Fruit fly (Drosophila melanogaster): ENCODE measurements around the gene mei-41.
A peak's percentile ranks its signal among the peaks of the same experiment; 100 is the strongest.

The mei-41 gene

DNA sequence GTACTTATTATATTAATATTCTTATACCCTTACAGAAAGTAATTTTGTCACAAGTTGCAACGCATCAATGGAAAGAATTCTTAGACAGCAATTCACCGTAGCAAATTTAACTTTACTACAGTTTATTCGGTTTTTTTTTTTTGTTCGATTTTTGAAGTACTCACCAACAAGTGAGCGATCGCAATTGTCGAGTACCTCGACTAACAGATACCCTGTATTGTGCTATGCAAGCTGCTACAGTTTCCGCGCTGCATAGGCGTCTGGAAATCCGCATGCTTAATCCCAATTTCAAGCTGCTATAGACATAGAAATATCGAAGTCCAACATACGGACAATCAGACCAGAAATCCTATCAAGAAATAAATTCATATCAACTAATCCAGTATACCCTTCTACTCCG is 22.9 kb upstream of the mei-41 start:
- TF ChIP-seq Ets21C (GFP tag; optimal IDR thresholded peaks at IDR 0.05) (no peak), CG11762 (GFP tag; optimal IDR thresholded peaks at IDR 0.05; ENCODE audit: insufficient read depth) (no peak), CG4318 (GFP tag; optimal IDR thresholded peaks at IDR 0.05) (no peak), CG11294 (GFP tag; IDR thresholded peaks at IDR 0.05) (no peak), salr (GFP tag; optimal IDR thresholded peaks at IDR 0.05) (no peak)

DNA sequence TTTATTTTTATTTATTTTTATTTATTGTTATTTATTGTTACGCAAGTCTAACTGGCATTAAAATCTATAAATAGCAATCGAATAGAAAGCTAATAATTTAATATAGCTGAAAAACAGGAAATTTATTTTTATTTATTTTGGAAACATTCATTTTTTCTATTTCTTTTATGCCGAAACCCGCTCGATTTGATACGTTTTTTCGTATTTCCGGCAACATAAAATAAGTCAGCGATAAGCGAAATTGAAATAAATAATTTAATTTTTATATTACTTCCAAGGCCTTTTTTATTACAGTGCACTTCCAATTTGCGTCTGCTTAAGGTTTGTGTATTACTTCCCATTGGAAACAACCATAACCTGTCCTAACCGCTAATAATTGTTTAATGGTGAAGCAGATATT is 19.6 kb upstream of the mei-41 start:
- TF ChIP-seq CG3032 (tag; optimal IDR thresholded peaks at IDR 0.05) (peak; percentile 27), CG6276 (GFP tag; optimal IDR thresholded peaks at IDR 0.05) (no peak), ss (GFP tag; optimal IDR thresholded peaks at IDR 0.05) (no peak), acj6 (GFP tag; optimal IDR thresholded peaks at IDR 0.05) (peak; percentile 39), CG34406 (GFP tag; optimal IDR thresholded peaks at IDR 0.05) (no peak), Gug (GFP tag; IDR thresholded peaks at IDR 0.05) (no peak), Hr4 (GFP tag; optimal IDR thresholded peaks at IDR 0.05) (peak; percentile 46), Sox14 (GFP tag; optimal IDR thresholded peaks at IDR 0.05) (peak; percentile 23), dsx (GFP tag; optimal IDR thresholded peaks at IDR 0.05; ENCODE audit: poor library complexity, severe bottlenecking) (no peak), lz (GFP tag; optimal IDR thresholded peaks at IDR 0.05) (peak; percentile 0), fd85E (GFP tag; optimal IDR thresholded peaks at IDR 0.05) (no peak), cyc (GFP tag; optimal IDR thresholded peaks at IDR 0.05) (peak; percentile 5), CG7368 (GFP tag; optimal IDR thresholded peaks at IDR 0.05) (no peak), Ets96B (tag; optimal IDR thresholded peaks at IDR 0.05) (no peak), Eip78C (GFP tag) (peak; percentile 85), CG10631 (GFP tag; optimal IDR thresholded peaks at IDR 0.05) (peak; percentile 46), dac (GFP tag; optimal IDR thresholded peaks at IDR 0.05) (no peak), net (GFP tag; optimal IDR thresholded peaks at IDR 0.05) (no peak), Sox15 (GFP tag; optimal IDR thresholded peaks at IDR 0.05) (no peak), Sox102F (GFP tag; optimal IDR thresholded peaks at IDR 0.05) (peak; percentile 54), CG6854 (GFP tag; optimal IDR thresholded peaks at IDR 0.05) (no peak), CG6808 (GFP tag; optimal IDR thresholded peaks at IDR 0.05) (no peak), CG32006 (GFP tag; optimal IDR thresholded peaks at IDR 0.05) (no peak), esn (GFP tag; optimal IDR thresholded peaks at IDR 0.05) (peak; percentile 29), CG8319 (GFP tag; optimal IDR thresholded peaks at IDR 0.05) (no peak), CG4318 (GFP tag; optimal IDR thresholded peaks at IDR 0.05) (peak; percentile 34), Met (GFP tag; optimal IDR thresholded peaks at IDR 0.05) (peak; percentile 51), fd59A (GFP tag; optimal IDR thresholded peaks at IDR 0.05) (no peak), topi (GFP tag; optimal IDR thresholded peaks at IDR 0.05) (peak; percentile 53)

DNA sequence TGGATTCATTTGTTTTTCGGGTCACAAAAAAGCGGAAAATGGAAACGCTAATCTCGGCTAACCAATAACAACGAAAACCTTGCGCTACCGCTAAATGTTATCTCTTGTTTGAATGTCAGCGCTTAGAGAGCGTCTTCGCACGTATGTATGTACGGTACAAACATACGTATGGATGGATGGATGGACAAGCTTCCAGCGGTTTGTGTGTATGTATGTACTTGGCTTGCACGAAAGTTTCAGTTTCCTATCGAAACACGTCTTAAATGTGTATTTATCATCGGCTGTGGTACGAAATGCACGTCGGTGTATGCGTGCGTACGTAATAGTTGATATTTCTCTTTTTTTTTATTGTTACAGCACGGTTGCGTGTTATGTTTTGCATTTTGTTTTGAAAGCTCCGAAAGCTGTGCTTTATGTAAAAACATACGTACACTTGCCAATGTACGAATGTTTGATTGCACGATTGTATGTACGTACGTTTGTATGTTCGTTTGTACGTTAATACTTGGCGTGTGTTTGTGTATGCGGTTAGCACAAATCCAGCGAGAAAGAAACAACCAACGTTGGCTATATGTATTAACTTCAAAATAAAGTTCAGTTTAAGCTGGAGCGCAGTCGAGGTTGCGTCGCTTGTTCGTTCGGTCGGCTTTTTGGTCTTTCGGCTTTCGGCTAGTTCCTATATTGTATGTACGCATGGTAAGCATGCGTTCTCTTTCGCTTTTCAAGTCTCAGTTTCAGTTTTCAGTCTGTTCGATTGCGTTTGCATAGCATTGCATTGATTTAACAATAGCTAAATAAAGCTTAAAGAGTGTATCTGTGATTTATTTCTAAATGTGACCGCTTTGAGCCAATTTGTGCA is 18.8 kb upstream of the mei-41 start, which contains the start of gene Fur2:
TSS of gene Fur2 (plus strand) at position 595 of the 859 bp plus-strand sequence.
- peak; percentile 37; the same call in 1 of the 2 replicates for TF ChIP-seq CG15336 (GFP tag; IDR thresholded peaks at IDR 0.05)
- TF ChIP-seq Hr38 (GFP tag; optimal IDR thresholded peaks at IDR 0.05): no peak
- TF ChIP-seq CG8319 (GFP tag; optimal IDR thresholded peaks at IDR 0.05): no peak
- TF ChIP-seq spab (GFP tag; optimal IDR thresholded peaks at IDR 0.05): no peak
- peak; percentile 50; the same call in 1 of the 3 replicates for TF ChIP-seq CG8119 (GFP tag; IDR thresholded peaks at IDR 0.05)
- TF ChIP-seq CG3919 (GFP tag; optimal IDR thresholded peaks at IDR 0.05): no peak
- TF ChIP-seq CG6276 (GFP tag; optimal IDR thresholded peaks at IDR 0.05): peak; percentile 61
- TF ChIP-seq vri (GFP tag; optimal IDR thresholded peaks at IDR 0.05): peak; percentile 61
- TF ChIP-seq CG6808 (GFP tag; optimal IDR thresholded peaks at IDR 0.05): peak; percentile 25
- TF ChIP-seq Smox (GFP tag; optimal IDR thresholded peaks at IDR 0.05): no peak
- TF ChIP-seq fkh (GFP tag; optimal IDR thresholded peaks at IDR 0.05): no peak
- peak; percentile 46 to 83 for TF ChIP-seq ss (GFP tag; optimal IDR thresholded peaks at IDR 0.05)

All from whole organism, prepupa.